Fruit fly (Drosophila melanogaster) whole organism, embryonic: ENCODE measurements around the gene CG3117.

Experiments used
- B-H1 ChIP-seq: fragments of 200-800 bp; sonication (Bioruptor generic); IDR thresholded peaks from 3 replicates; pipeline ENCODE4 v1.3.6; 2022; ENCODE audit warnings: missing biosample characterization, missing genetic modification characterization
- BEAF-32 ChIP-seq: fragments of 200-800 bp; sonication (Bioruptor generic); optimal IDR thresholded peaks from 3 replicates; lab custom pipeline; 2017; ENCODE audit warnings: missing biosample characterization, missing genetic modification characterization, mild to moderate bottlenecking, moderate library complexity, missing genetic modification reagents
- CG10267 ChIP-seq: fragments of 200-800 bp; sonication (Bioruptor generic); optimal IDR thresholded peaks from 2 replicates; lab custom pipeline; 2018; ENCODE audit warnings: missing biosample characterization, mild to moderate bottlenecking, missing genetic modification characterization, moderate library complexity
- CG10274 ChIP-seq: fragments of 200-800 bp; sonication (Bioruptor generic); optimal IDR thresholded peaks from 3 replicates; lab custom pipeline; 2017; ENCODE audit warnings: missing biosample characterization, mild to moderate bottlenecking, missing genetic modification characterization
- CG10366 ChIP-seq: fragments of 200-800 bp; sonication (Bioruptor generic); IDR thresholded peaks from 2 replicates; pipeline ENCODE4 v1.3.6; 2022; ENCODE audit warnings: missing biosample characterization, missing genetic modification characterization
- CG11093 ChIP-seq: fragments of 200-800 bp; sonication (Bioruptor generic); IDR thresholded peaks from 3 replicates; pipeline ENCODE4 v1.3.6; 2022; ENCODE audit warnings: missing biosample characterization, missing genetic modification characterization
- CG14014 ChIP-seq: fragments of 200-800 bp; sonication (Bioruptor generic); IDR thresholded peaks from 2 replicates; pipeline ENCODE4 v1.3.6; 2022; ENCODE audit warnings: missing biosample characterization, missing genetic modification characterization
- CG15073 ChIP-seq: fragments of 200-800 bp; sonication (Bioruptor generic); optimal IDR thresholded peaks from 2 replicates; lab custom pipeline; 2016; ENCODE audit warnings: missing biosample characterization, missing genetic modification characterization
- CG1832 ChIP-seq: fragments of 200-800 bp; sonication (Bioruptor generic); optimal IDR thresholded peaks from 2 replicates; lab custom pipeline; 2017; ENCODE audit warnings: missing biosample characterization, mild to moderate bottlenecking, missing genetic modification characterization, inconsistent platforms
- CG18476 ChIP-seq: fragments of 200-800 bp; sonication (Bioruptor generic); optimal IDR thresholded peaks from 2 replicates; lab custom pipeline; 2016; ENCODE audit warnings: missing biosample characterization, mild to moderate bottlenecking, missing genetic modification characterization
- CG3847 ChIP-seq: fragments of 200-800 bp; sonication (Bioruptor generic); IDR thresholded peaks from 2 replicates; pipeline ENCODE4 v1.3.6; 2022; ENCODE audit warnings: missing biosample characterization, missing genetic modification characterization
- CG3995 ChIP-seq: fragments of 200-800 bp; sonication (Bioruptor generic); optimal IDR thresholded peaks from 3 replicates; lab custom pipeline; 2016; ENCODE audit warnings: missing biosample characterization, missing genetic modification characterization
- CG4424 ChIP-seq: fragments of 200-800 bp; sonication (Bioruptor generic); optimal IDR thresholded peaks from 3 replicates; lab custom pipeline; 2016; ENCODE audit warnings: missing biosample characterization, missing genetic modification characterization
- CG4820 ChIP-seq: fragments of 200-800 bp; sonication (Bioruptor generic); optimal IDR thresholded peaks from 3 replicates; lab custom pipeline; 2016; ENCODE audit warnings: missing biosample characterization, missing genetic modification characterization
- CG8089 ChIP-seq: fragments of 200-800 bp; sonication (Bioruptor generic); optimal IDR thresholded peaks from 3 replicates; lab custom pipeline; 2016; ENCODE audit warnings: missing biosample characterization, missing genetic modification characterization
- CG8290 ChIP-seq, 3 experiments: fragments of 200-800 bp; sonication (Bioruptor generic); optimal IDR thresholded peaks; 2 replicates each; lab custom pipeline; 2016 to 2019; ENCODE audit warnings: missing biosample characterization in 3 of 3, missing genetic modification characterization in 3 of 3, mild to moderate bottlenecking in 2 of 3, moderate library complexity in 1 of 3
- D19A ChIP-seq: fragments of 200-800 bp; optimal IDR thresholded peaks from 3 replicates; lab custom pipeline; 2019; ENCODE audit warnings: missing biosample characterization, mild to moderate bottlenecking, missing genetic modification characterization, moderate library complexity
- Dbx ChIP-seq: fragments of 200-800 bp; sonication (Bioruptor generic); IDR thresholded peaks from 3 replicates; pipeline ENCODE4 v1.3.6; 2022; ENCODE audit warnings: missing biosample characterization, missing genetic modification characterization
- Dp ChIP-seq: fragments of 200-800 bp; sonication (Bioruptor generic); optimal IDR thresholded peaks from 2 replicates; lab custom pipeline; 2018; ENCODE audit warnings: missing biosample characterization, mild to moderate bottlenecking, missing genetic modification characterization, moderate library complexity
- Elba2 ChIP-seq: fragments of 200-800 bp; sonication (Bioruptor generic); optimal IDR thresholded peaks from 3 replicates; lab custom pipeline; 2016; ENCODE audit warnings: missing biosample characterization, missing genetic modification characterization
- Fer2 ChIP-seq: fragments of 200-800 bp; sonication (Bioruptor generic); optimal IDR thresholded peaks from 2 replicates; lab custom pipeline; 2018; ENCODE audit warnings: missing biosample characterization, mild to moderate bottlenecking, missing genetic modification characterization, moderate library complexity
- GATAe ChIP-seq: fragments of 200-800 bp; sonication (Bioruptor generic); conservative IDR thresholded peaks from 2 replicates; pipeline ENCODE4 v1.3.6; 2022; ENCODE audit warnings: missing biosample characterization, missing genetic modification characterization
- HLH3B ChIP-seq: fragments of 200-800 bp; sonication (Bioruptor generic); IDR thresholded peaks from 2 replicates; pipeline ENCODE4 v1.3.6; 2022; ENCODE audit warnings: missing biosample characterization, missing genetic modification characterization
- Hmr ChIP-seq: fragments of 200-800 bp; sonication (Bioruptor generic); optimal IDR thresholded peaks from 3 replicates; lab custom pipeline; 2017; ENCODE audit warnings: mild to moderate bottlenecking, missing biosample characterization, missing genetic modification reagents, missing genetic modification characterization
- Hmx ChIP-seq: fragments of 200-800 bp; sonication (Bioruptor generic); optimal IDR thresholded peaks from 2 replicates; lab custom pipeline; 2016; ENCODE audit warnings: missing biosample characterization, missing genetic modification characterization
- Hr3 ChIP-seq: fragments of 200-800 bp; sonication (Bioruptor generic); optimal IDR thresholded peaks from 3 replicates; lab custom pipeline; 2016; ENCODE audit warnings: missing biosample characterization, missing genetic modification characterization
- Lim3 ChIP-seq: fragments of 200-800 bp; sonication (Bioruptor generic); IDR thresholded peaks from 2 replicates; pipeline ENCODE4 v1.3.6; 2022; ENCODE audit warnings: missing biosample characterization, missing genetic modification characterization
- NfI ChIP-seq: fragments of 200-800 bp; sonication (Bioruptor generic); optimal IDR thresholded peaks from 3 replicates; lab custom pipeline; 2018; ENCODE audit warnings: missing biosample characterization, mild to moderate bottlenecking, missing genetic modification characterization, moderate library complexity
- Oli ChIP-seq: fragments of 200-800 bp; sonication (Bioruptor generic); optimal IDR thresholded peaks from 2 replicates; lab custom pipeline; 2018; ENCODE audit warnings: missing biosample characterization, mild to moderate bottlenecking, missing genetic modification characterization, moderate library complexity
- ap ChIP-seq: fragments of 200-800 bp; sonication (Bioruptor generic); IDR thresholded peaks from 2 replicates; pipeline ENCODE4 v1.3.6; 2022; ENCODE audit warnings: missing biosample characterization, missing genetic modification characterization
- bigmax ChIP-seq: fragments of 200-800 bp; sonication (Bioruptor generic); optimal IDR thresholded peaks from 2 replicates; lab custom pipeline; 2018; ENCODE audit warnings: missing biosample characterization, mild to moderate bottlenecking, missing genetic modification characterization
- crp ChIP-seq, 2 experiments: fragments of 200-800 bp; sonication (Bioruptor generic); optimal IDR thresholded peaks; 2 replicates in 1 of 2; 3 replicates in 1 of 2; lab custom pipeline; 2017; ENCODE audit warnings: missing biosample characterization in 2 of 2, missing genetic modification characterization in 2 of 2, mild to moderate bottlenecking in 1 of 2, moderate library complexity in 1 of 2
- dan ChIP-seq: fragments of 200-800 bp; sonication (Bioruptor generic); IDR thresholded peaks from 2 replicates; pipeline ENCODE4 v1.3.6; 2022; ENCODE audit warnings: missing biosample characterization, missing genetic modification characterization
- dmrt11E ChIP-seq: fragments of 200-800 bp; sonication (Bioruptor generic); optimal IDR thresholded peaks from 3 replicates; lab custom pipeline; 2018; ENCODE audit warnings: missing biosample characterization, mild to moderate bottlenecking, missing genetic modification characterization, moderate library complexity
- dysf ChIP-seq: fragments of 200-800 bp; sonication (Bioruptor generic); IDR thresholded peaks from 3 replicates; pipeline ENCODE4 v1.3.6; 2022; ENCODE audit warnings: missing biosample characterization, missing genetic modification characterization
- fd96Cb ChIP-seq: fragments of 200-800 bp; sonication (Bioruptor generic); optimal IDR thresholded peaks from 2 replicates; lab custom pipeline; 2018; ENCODE audit warnings: missing biosample characterization, mild to moderate bottlenecking, missing genetic modification characterization, moderate library complexity
- ftz-f1 ChIP-seq: fragments of 200-800 bp; sonication (Bioruptor generic); optimal IDR thresholded peaks from 2 replicates; lab custom pipeline; 2016; ENCODE audit warnings: missing biosample characterization, missing genetic modification characterization
- h ChIP-seq: fragments of >200 bp; optimal IDR thresholded peaks from 2 replicates; lab custom pipeline; 2017
- hbn ChIP-seq: fragments of 200-800 bp; sonication (Bioruptor generic); IDR thresholded peaks from 2 replicates; pipeline ENCODE4 v1.3.6; 2022; ENCODE audit warnings: missing biosample characterization, missing genetic modification characterization; ENCODE audit not compliant: partially characterized antibody
- insv ChIP-seq, 2 experiments: fragments of 200-800 bp; sonication (Bioruptor generic); optimal IDR thresholded peaks; 3 replicates each; lab custom pipeline; 2016 to 2018; ENCODE audit warnings: missing biosample characterization in 2 of 2, missing genetic modification characterization in 2 of 2
- lmd ChIP-seq: fragments of 200-800 bp; sonication (Bioruptor generic); IDR thresholded peaks from 2 replicates; pipeline ENCODE4 v1.3.6; 2022; ENCODE audit warnings: missing biosample characterization, missing genetic modification characterization
- prd ChIP-seq, 3 experiments: fragments of >200 bp in 2 of 3; fragments of 200-800 bp in 1 of 3; sonication (Bioruptor generic) in 1 of 3; optimal IDR thresholded peaks in 2 of 3; IDR thresholded peaks in 1 of 3; 2 replicates in 2 of 3; 3 replicates in 1 of 3; pipeline versions ENCODE4 v1.3.6 to Lab custom; 2017 to 2022; ENCODE audit warnings: missing biosample characterization in 1 of 3, missing genetic modification characterization in 1 of 3
- sc ChIP-seq, 3 experiments: fragments of >200 bp in 2 of 3; fragments of 200-800 bp in 1 of 3; sonication (Bioruptor generic) in 1 of 3; optimal IDR thresholded peaks; 2 replicates in 2 of 3; 3 replicates in 1 of 3; lab custom pipeline; 2017; ENCODE audit warnings: mild to moderate bottlenecking in 1 of 3, missing biosample characterization in 1 of 3, missing genetic modification characterization in 1 of 3, missing genetic modification reagents in 1 of 3
- sisA ChIP-seq: fragments of 200-800 bp; sonication (Bioruptor generic); IDR thresholded peaks from 2 replicates; pipeline ENCODE4 v1.3.6; 2022; ENCODE audit warnings: missing biosample characterization, missing genetic modification characterization
- stc ChIP-seq: fragments of 200-800 bp; sonication (Bioruptor generic); IDR thresholded peaks from 2 replicates; pipeline ENCODE4 v1.3.6; 2022; ENCODE audit warnings: missing biosample characterization, missing genetic modification characterization
- toy ChIP-seq: fragments of 200-800 bp; sonication (Bioruptor generic); IDR thresholded peaks from 2 replicates; pipeline ENCODE4 v1.3.6; 2022; ENCODE audit warnings: missing biosample characterization, missing genetic modification characterization
- tup ChIP-seq: fragments of 200-800 bp; sonication (Bioruptor generic); optimal IDR thresholded peaks from 2 replicates; lab custom pipeline; 2016; ENCODE audit warnings: missing biosample characterization, mild to moderate bottlenecking, missing genetic modification characterization, moderate library complexity
- twi ChIP-seq: fragments of 200-800 bp; optimal IDR thresholded peaks from 2 replicates; lab custom pipeline; 2019; ENCODE audit warnings: missing biosample characterization, mild to moderate bottlenecking, missing genetic modification characterization, moderate library complexity

The CG3117 gene

dm6 chr2L:2872968-2873728, 26.1 kb upstream of the CG3117 start (continued):
- TF ChIP-seq CG8290 (GFP tag; optimal IDR thresholded peaks at IDR 0.05; lab: Kevin White, UChicago) (no peak), CG8290 (tag; optimal IDR thresholded peaks at IDR 0.05; lab: Kevin White, UChicago) (no peak), sisA (GFP tag; lab: Robert Waterston, UW) (no peak), Hr3 (GFP tag; lab: Kevin White, UChicago) (no peak), HLH3B (GFP tag; lab: Robert Waterston, UW) (0 out of 2 replicates have a peak, but pooled peaks have one; percentile 34), Hmr (GFP tag; lab: Kevin White, UChicago) (peak; percentile 35), lmd (GFP tag; lab: Robert Waterston, UW) (peak; percentile 23; the same call in 1 of the 2 replicates), hbn (GFP tag; lab: Robert Waterston, UW) (no peak), Lim3 (GFP tag; lab: Robert Waterston, UW) (no peak), CG8089 (GFP tag; lab: Kevin White, UChicago) (peak; percentile 33), GATAe (GFP tag; lab: Robert Waterston, UW) (no peak), B-H1 (GFP tag; lab: Robert Waterston, UW) (no peak), Elba2 (GFP tag; lab: Kevin White, UChicago) (no peak), stc (GFP tag; lab: Robert Waterston, UW) (peak; percentile 42), bigmax (GFP tag; lab: Kevin White, UChicago) (no peak), CG10366 (GFP tag; lab: Robert Waterston, UW) (peak; percentile 33), Oli (peak; percentile 16), CG15073 (GFP tag; lab: Kevin White, UChicago) (no peak), twi (tag; lab: Kevin White, UChicago) (no peak), ftz-f1 (no peak), CG18476 (GFP tag; lab: Kevin White, UChicago) (no peak), CG1832 (GFP tag; lab: Kevin White, UChicago) (no peak), prd (optimal IDR thresholded peaks at IDR 0.05; lab: Kevin White, UChicago) (no peak), prd (GFP tag; IDR thresholded peaks at IDR 0.05; lab: Robert Waterston, UW) (peak; percentile 63), CG10274 (GFP tag; lab: Kevin White, UChicago) (no peak), D19A (tag; lab: Kevin White, UChicago) (peak; percentile 1), CG11093 (GFP tag; lab: Robert Waterston, UW) (0 out of 3 replicates have a peak, but pooled peaks have one; percentile 38), Hmx (GFP tag; lab: Kevin White, UChicago) (no peak), dmrt11E (tag; lab: Kevin White, UChicago) (no peak), dysf (GFP tag; lab: Robert Waterston, UW) (0 out of 3 replicates have a peak, but pooled peaks have one; percentile 40), CG3847 (GFP tag; lab: Robert Waterston, UW) (peak; percentile 27; the same call in 1 of the 2 replicates), dan (GFP tag; lab: Robert Waterston, UW) (no peak), CG4820 (GFP tag; lab: Kevin White, UChicago) (peak; percentile 2), fd96Cb (no peak), CG4424 (GFP tag; lab: Kevin White, UChicago) (peak; percentile 14), NfI (GFP tag; lab: Kevin White, UChicago) (no peak), CG3995 (GFP tag; lab: Kevin White, UChicago) (no peak), Fer2 (tag; lab: Kevin White, UChicago) (no peak), tup (GFP tag; lab: Kevin White, UChicago) (no peak), Dp (GFP tag; lab: Kevin White, UChicago) (no peak), crp (GFP tag; optimal IDR thresholded peaks at IDR 0.05; lab: Kevin White, UChicago) (no peak), insv (GFP tag; optimal IDR thresholded peaks at IDR 0.05; lab: Kevin White, UChicago) (no peak), Dbx (GFP tag; lab: Robert Waterston, UW) (no peak), CG10267 (tag; lab: Kevin White, UChicago) (no peak), BEAF-32 (GFP tag; lab: Kevin White, UChicago) (no peak), h (no peak), CG14014 (GFP tag; lab: Robert Waterston, UW) (no peak), toy (peak; percentile 47; the same call in 1 of the 2 replicates), sc (optimal IDR thresholded peaks at IDR 0.05; lab: Kevin White, UChicago) (no peak), sc (GFP tag; optimal IDR thresholded peaks at IDR 0.05; lab: Kevin White, UChicago) (no peak), ap (GFP tag; lab: Robert Waterston, UW) (no peak)
